Worm (Caenorhabditis elegans): ENCODE results near the gene F54D5.7.

The F54D5.7 gene

DNA sequence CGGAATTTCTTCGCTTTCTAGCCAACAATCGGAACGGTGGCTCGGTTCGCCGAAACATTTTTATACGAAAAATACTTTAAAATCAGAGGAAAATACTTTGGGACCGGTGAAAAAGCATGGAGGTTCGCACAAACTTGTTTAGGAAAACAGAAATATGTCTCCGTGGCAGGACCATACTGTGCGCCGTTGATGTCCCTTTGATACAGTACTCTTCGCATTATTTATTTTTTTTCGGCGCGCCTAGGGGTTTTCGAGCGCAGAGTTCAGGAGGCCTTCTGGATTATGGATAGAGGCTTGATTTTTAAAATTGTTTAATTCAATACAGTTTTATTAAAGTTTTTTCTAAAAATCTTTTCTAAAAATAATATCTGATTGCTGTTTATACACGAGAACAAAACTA lies 2.6 kb upstream of the F54D5.7 start, which contains the start of gene F54D5.9 (continued):
- TF ChIP-seq akir-1 (GFP tag; optimal IDR thresholded peaks at IDR 0.05) = no peak
- TF ChIP-seq snpc-3.4 (tag; optimal IDR thresholded peaks at IDR 0.05) = peak; percentile 36
- TF ChIP-seq let-607 (tag; optimal IDR thresholded peaks at IDR 0.05) = no peak
- TF ChIP-seq mel-28 (tag; optimal IDR thresholded peaks at IDR 0.05; ENCODE audit: borderline replicate concordance) = no peak
- TF ChIP-seq ztf-22 (GFP tag; optimal IDR thresholded peaks at IDR 0.05) = no peak
- TF ChIP-seq tbx-9 (tag; optimal IDR thresholded peaks at IDR 0.05; ENCODE audit: borderline replicate concordance) = no peak
- no peak for TF ChIP-seq F57A8.1 (GFP tag; optimal IDR thresholded peaks at IDR 0.05)
- TF ChIP-seq nfya-2 (GFP tag; IDR thresholded peaks at IDR 0.05) = no peak
- TF ChIP-seq lin-54 (GFP tag; optimal IDR thresholded peaks at IDR 0.05) = no peak
- TF ChIP-seq F10E7.11 (tag; optimal IDR thresholded peaks at IDR 0.05) = no peak
- TF ChIP-seq cebp-1 (GFP tag; IDR thresholded peaks at IDR 0.05) = no peak
- TF ChIP-seq cebp-1 (tag; optimal IDR thresholded peaks at IDR 0.05) = no peak
- no peak for TF ChIP-seq unc-62 (GFP tag; optimal IDR thresholded peaks at IDR 0.05)
- TF ChIP-seq dpl-1 (GFP tag; optimal IDR thresholded peaks at IDR 0.05) = peak; percentile 36
- TF ChIP-seq zfh-2 (GFP tag; conservative IDR thresholded peaks at IDR 0.05) = no peak
- no peak for TF ChIP-seq ztf-6 (GFP tag; IDR thresholded peaks at IDR 0.05)
- TF ChIP-seq lin-35 (GFP tag; optimal IDR thresholded peaks at IDR 0.05) = no peak
- no peak for TF ChIP-seq ccch-3 (GFP tag; optimal IDR thresholded peaks at IDR 0.05)
- TF ChIP-seq ama-1 (optimal IDR thresholded peaks at IDR 0.05) = no peak
- TF ChIP-seq ama-1 (GFP tag; optimal IDR thresholded peaks at IDR 0.05) = no peak
- TF ChIP-seq ekl-4 (GFP tag; IDR thresholded peaks at IDR 0.05) = no peak
- TF ChIP-seq ZK185.1 (tag; optimal IDR thresholded peaks at IDR 0.05; ENCODE audit: poor library complexity, severe bottlenecking) = no peak
- no peak for TF ChIP-seq madf-10 (tag; optimal IDR thresholded peaks at IDR 0.05)
- TF ChIP-seq nhr-27 (tag; optimal IDR thresholded peaks at IDR 0.05) = no peak
- peak; percentile 85 for TF ChIP-seq madf-6 (GFP tag; IDR thresholded peaks at IDR 0.05)
- no peak for TF ChIP-seq bed-2 (GFP tag; IDR thresholded peaks at IDR 0.05)
- TF ChIP-seq nfya-1 (tag; optimal IDR thresholded peaks at IDR 0.05; ENCODE audit: borderline replicate concordance, insufficient read depth) = no peak
- TF ChIP-seq T07F8.4 (tag; optimal IDR thresholded peaks at IDR 0.05) = no peak
- no peak for TF ChIP-seq hmg-20 (GFP tag; IDR thresholded peaks at IDR 0.05)
- TF ChIP-seq F57C9.4 (tag; optimal IDR thresholded peaks at IDR 0.05) = no peak
- no peak for TF ChIP-seq aptf-3 (GFP tag; IDR thresholded peaks at IDR 0.05)
- TF ChIP-seq rpc-1 (optimal IDR thresholded peaks at IDR 0.05) = no peak
- TF ChIP-seq rpc-1 (tag; optimal IDR thresholded peaks at IDR 0.05) = no peak
- TF ChIP-seq Y67H2A.10 (GFP tag; conservative IDR thresholded peaks at IDR 0.05) = no peak
- no peak for TF ChIP-seq snpc-4 (GFP tag; optimal IDR thresholded peaks at IDR 0.05)
- no peak for TF ChIP-seq snpc-4 (tag; optimal IDR thresholded peaks at IDR 0.05)
- TF ChIP-seq B0019.2 (GFP tag; conservative IDR thresholded peaks at IDR 0.05) = no peak
- TF ChIP-seq attf-5 (GFP tag; optimal IDR thresholded peaks at IDR 0.05) = no peak
- TF ChIP-seq ztf-18 (tag; optimal IDR thresholded peaks at IDR 0.05) = no peak
- TF ChIP-seq cebp-2 (GFP tag; IDR thresholded peaks at IDR 0.05) = no peak
- TF ChIP-seq B0261.1 (tag; optimal IDR thresholded peaks at IDR 0.05) = no peak
- TF ChIP-seq tlf-1 (GFP tag; optimal IDR thresholded peaks at IDR 0.05) = no peak
- no peak for TF ChIP-seq pbrm-1 (GFP tag; IDR thresholded peaks at IDR 0.05)
- TF ChIP-seq ceh-91 (GFP tag; IDR thresholded peaks at IDR 0.05) = peak; percentile 61; the same call in 1 of the 2 replicates
- TF ChIP-seq B0336.3 (GFP tag; IDR thresholded peaks at IDR 0.05) = no peak
- TF ChIP-seq sea-2 (GFP tag; IDR thresholded peaks at IDR 0.05) = no peak
- TF ChIP-seq T26A5.8 (tag; optimal IDR thresholded peaks at IDR 0.05) = no peak
- TF ChIP-seq ztf-25 (GFP tag; IDR thresholded peaks at IDR 0.05) = no peak
- no peak for TF ChIP-seq athp-1 (tag; optimal IDR thresholded peaks at IDR 0.05)
- no peak for TF ChIP-seq ceh-100 (GFP tag; IDR thresholded peaks at IDR 0.05)
- no peak for TF ChIP-seq bed-1 (GFP tag; IDR thresholded peaks at IDR 0.05)
